Fruit fly (Drosophila melanogaster) whole organism, prepupa: Measurements from ENCODE around the gene CG17271.

ENCODE experiments used
- CG32006 ChIP-seq: fragments of 200-800 bp; sonication (Bioruptor generic); optimal IDR thresholded peaks from 3 replicates; lab custom pipeline; 2017; ENCODE audit warnings: missing biosample characterization, mild to moderate bottlenecking, missing genetic modification characterization
- Hr39 ChIP-seq: fragments of 200-800 bp; sonication (Bioruptor generic); optimal IDR thresholded peaks from 2 replicates; lab custom pipeline; 2016; ENCODE audit warnings: missing biosample characterization, missing genetic modification characterization

dm6 chr3R:20821815-20822375 is at the start of gene CG17271, which contains the start of gene RpS20:
- peak; percentile 92 for TF ChIP-seq Hr39 (GFP tag; lab: Kevin White, UChicago)
- no peak for TF ChIP-seq CG32006 (GFP tag; lab: Kevin White, UChicago)
